Fruit fly (Drosophila melanogaster): ENCODE data around the gene Oseg5.

Gene Oseg5

DNA sequence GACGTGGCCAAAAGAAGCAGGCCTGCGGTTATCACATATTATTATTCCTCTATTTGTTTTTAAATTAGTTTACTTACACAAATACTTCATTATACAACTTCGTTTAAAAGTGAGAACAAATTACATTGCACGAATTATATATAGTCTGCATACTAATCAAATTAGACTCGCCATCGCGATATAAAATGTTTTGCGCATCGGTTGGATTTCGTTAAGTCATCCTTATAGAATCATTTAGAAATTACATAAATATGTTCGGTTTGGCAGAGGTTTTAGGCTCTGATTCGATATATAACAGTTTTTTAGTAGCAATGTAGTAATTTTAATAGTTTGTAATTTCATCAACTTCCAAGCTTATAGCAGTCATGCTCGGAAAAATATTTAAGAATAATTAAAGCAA, 2.2 kb upstream of the Oseg5 start, which contains the start of gene Spn38F:
Gene Spn38F (minus strand): TSS at position 101 of the 400 bp plus-strand sequence.
- no peak for TF ChIP-seq CG3281 (GFP tag; optimal IDR thresholded peaks at IDR 0.05)
- no peak for TF ChIP-seq CG17568 (GFP tag; optimal IDR thresholded peaks at IDR 0.05)
- TF ChIP-seq wdn (GFP tag; IDR thresholded peaks at IDR 0.05), result no peak
- TF ChIP-seq dpn (GFP tag; optimal IDR thresholded peaks at IDR 0.05), result no peak
- no peak for TF ChIP-seq CG12236 (GFP tag; optimal IDR thresholded peaks at IDR 0.05)
- no peak for TF ChIP-seq CG10979 (tag; optimal IDR thresholded peaks at IDR 0.05)
- TF ChIP-seq Optix (GFP tag; IDR thresholded peaks at IDR 0.05), result no peak
- TF ChIP-seq CG2712 (tag; optimal IDR thresholded peaks at IDR 0.05), result no peak
- TF ChIP-seq ewg (GFP tag; optimal IDR thresholded peaks at IDR 0.05), result no peak
- TF ChIP-seq MESR4 (GFP tag; optimal IDR thresholded peaks at IDR 0.05), result no peak
- no peak for TF ChIP-seq bcd (GFP tag; optimal IDR thresholded peaks at IDR 0.05)
- no peak for TF ChIP-seq CG3407 (GFP tag; optimal IDR thresholded peaks at IDR 0.05)
- TF ChIP-seq Meics (GFP tag; optimal IDR thresholded peaks at IDR 0.05), result no peak
- no peak for TF ChIP-seq peb (GFP tag; IDR thresholded peaks at IDR 0.05)
- TF ChIP-seq CG3065 (GFP tag; optimal IDR thresholded peaks at IDR 0.05), result no peak
- no peak for TF ChIP-seq CoRest (tag; optimal IDR thresholded peaks at IDR 0.05)
- no peak for TF ChIP-seq nom (GFP tag; optimal IDR thresholded peaks at IDR 0.05)
- no peak for TF ChIP-seq eve (GFP tag; optimal IDR thresholded peaks at IDR 0.05)
- no peak for TF ChIP-seq bsh (GFP tag; optimal IDR thresholded peaks at IDR 0.05)
- no peak for TF ChIP-seq lola (GFP tag; optimal IDR thresholded peaks at IDR 0.05)

dm6 chr2L:20831060-20831459, 4.6 kb downstream of the Oseg5 start, which contains the start of gene CG31674:
Gene CG31674, plus strand, starts transcription at chr2L:20831262.
- TF ChIP-seq pho (GFP tag; optimal IDR thresholded peaks at IDR 0.05) (no peak), Bgb (GFP tag; IDR thresholded peaks at IDR 0.05; ENCODE audit: partially characterized antibody) (no peak; the same call in 1 of the 2 replicates), CG42726 (GFP tag; IDR thresholded peaks at IDR 0.05; ENCODE audit: partially characterized antibody) (no peak), chn (GFP tag; optimal IDR thresholded peaks at IDR 0.05) (no peak), CG11695 (GFP tag; IDR thresholded peaks at IDR 0.05) (no peak), CG4707 (GFP tag; optimal IDR thresholded peaks at IDR 0.05) (no peak), CG3726 (GFP tag; IDR thresholded peaks at IDR 0.05) (no peak), NK7.1 (GFP tag; optimal IDR thresholded peaks at IDR 0.05) (no peak), CG7745 (tag; optimal IDR thresholded peaks at IDR 0.05) (no peak), Ada2b (GFP tag; IDR thresholded peaks at IDR 0.05) (no peak), CG2678 (tag; optimal IDR thresholded peaks at IDR 0.05) (peak; percentile 31), Gsc (GFP tag; IDR thresholded peaks at IDR 0.05) (no peak), CG14710 (tag; optimal IDR thresholded peaks at IDR 0.05) (no peak), chinmo (GFP tag; IDR thresholded peaks at IDR 0.05; ENCODE audit: partially characterized antibody) (peak; percentile 94; the same call in 2 of the 4 replicates), CG2199 (GFP tag; IDR thresholded peaks at IDR 0.05) (peak; percentile 64; the same call in 1 of the 3 replicates), CG17328 (GFP tag; IDR thresholded peaks at IDR 0.05) (no peak), hbn (GFP tag; IDR thresholded peaks at IDR 0.05; ENCODE audit: partially characterized antibody) (no peak), ab (GFP tag; optimal IDR thresholded peaks at IDR 0.05) (no peak), Rfx (GFP tag; IDR thresholded peaks at IDR 0.05) (peak; percentile 21; the same call in 1 of the 2 replicates), kay (GFP tag; optimal IDR thresholded peaks at IDR 0.05) (no peak), Trl (optimal IDR thresholded peaks at IDR 0.05) (peak; percentile 47 to 81), Trl (GFP tag; optimal IDR thresholded peaks at IDR 0.05) (no peak), CG1529 (GFP tag; optimal IDR thresholded peaks at IDR 0.05) (no peak), disco-r (GFP tag; optimal IDR thresholded peaks at IDR 0.05) (no peak), nau (GFP tag; optimal IDR thresholded peaks at IDR 0.05) (no peak), HLH54F (GFP tag; optimal IDR thresholded peaks at IDR 0.05) (no peak), CG2875 (GFP tag; optimal IDR thresholded peaks at IDR 0.05) (no peak), kni (GFP tag; optimal IDR thresholded peaks at IDR 0.05) (no peak), Nf-YA (GFP tag; IDR thresholded peaks at IDR 0.05) (no peak), Hmr (GFP tag; optimal IDR thresholded peaks at IDR 0.05) (no peak), CG9437 (GFP tag; optimal IDR thresholded peaks at IDR 0.05) (no peak)

Data from whole organism, embryonic.